Fruit fly (Drosophila melanogaster) whole organism, wandering third instar larva: ENCODE results near the gene Pak3.

Experiments
- Abd-B ChIP-seq: fragments of >200 bp; optimal IDR thresholded peaks from 2 replicates; lab custom pipeline; 2017; ENCODE audit warnings: missing biosample characterization, missing genetic modification characterization
- CG32264 ChIP-seq: fragments of 200-800 bp; sonication (Bioruptor generic); optimal IDR thresholded peaks from 2 replicates; lab custom pipeline; 2016; ENCODE audit warnings: missing biosample characterization, missing genetic modification characterization
- CG9705 ChIP-seq: fragments of 200-800 bp; sonication (Bioruptor generic); optimal IDR thresholded peaks from 2 replicates; lab custom pipeline; 2018; ENCODE audit warnings: missing biosample characterization, mild to moderate bottlenecking, missing genetic modification characterization
- CrebA ChIP-seq: fragments of 200-800 bp; sonication (Bioruptor generic); optimal IDR thresholded peaks from 2 replicates; lab custom pipeline; 2016; ENCODE audit warnings: missing biosample characterization, mild to moderate bottlenecking, missing genetic modification characterization, borderline replicate concordance
- Dfd ChIP-seq: fragments of >200 bp; optimal IDR thresholded peaks from 2 replicates; lab custom pipeline; 2017; ENCODE audit warnings: missing biosample characterization, missing genetic modification characterization
- Dif ChIP-seq: fragments of 200-275, 200-300 bp; sonication (Bioruptor generic); optimal IDR thresholded peaks from 2 replicates; lab custom pipeline; 2018; ENCODE audit warnings: missing biosample characterization, missing genetic modification characterization; ENCODE audit not compliant: partially characterized antibody
- GATAd ChIP-seq: sonication (Bioruptor generic); optimal IDR thresholded peaks from 2 replicates; lab custom pipeline; 2016; ENCODE audit warnings: missing biosample characterization, missing genetic modification characterization
- HLH106 ChIP-seq: fragments of 200-800 bp; optimal IDR thresholded peaks from 3 replicates; lab custom pipeline; 2019; ENCODE audit warnings: missing biosample characterization, mild to moderate bottlenecking, missing genetic modification characterization, moderate library complexity
- Hnf4 ChIP-seq: fragments of 200-800 bp; sonication (Bioruptor generic); optimal IDR thresholded peaks from 2 replicates; lab custom pipeline; 2016; ENCODE audit warnings: missing biosample characterization, mild to moderate bottlenecking, missing genetic modification characterization
- Hr78 ChIP-seq: fragments of >200 bp; optimal IDR thresholded peaks from 2 replicates; lab custom pipeline; 2017; ENCODE audit warnings: missing biosample characterization, missing genetic modification characterization
- Hr83 ChIP-seq: fragments of 200-300 bp; sonication (Bioruptor generic); optimal IDR thresholded peaks from 2 replicates; lab custom pipeline; 2016; ENCODE audit warnings: missing biosample characterization, mild to moderate bottlenecking, missing genetic modification characterization, moderate library complexity; ENCODE audit not compliant: poor library complexity, severe bottlenecking
- Jra ChIP-seq: sonication (Bioruptor generic); optimal IDR thresholded peaks from 2 replicates; lab custom pipeline; 2016; ENCODE audit warnings: missing biosample characterization, missing genetic modification characterization
- Mio ChIP-seq: sonication (Bioruptor generic); optimal IDR thresholded peaks from 2 replicates; lab custom pipeline; 2016; ENCODE audit warnings: missing biosample characterization, missing genetic modification characterization
- Myc ChIP-seq: fragments of >200 bp; optimal IDR thresholded peaks from 2 replicates; lab custom pipeline; 2017
- N ChIP-seq: fragments of >200 bp; optimal IDR thresholded peaks from 2 replicates; lab custom pipeline; 2018; ENCODE audit warnings: missing biosample characterization, missing external identifiers, missing genetic modification characterization
- OdsH ChIP-seq: fragments of 200-800 bp; sonication (Bioruptor generic); optimal IDR thresholded peaks from 2 replicates; lab custom pipeline; 2016; ENCODE audit warnings: missing biosample characterization, mild to moderate bottlenecking, missing genetic modification characterization
- Rel ChIP-seq, 2 experiments: fragments of 200-800 bp; sonication (Bioruptor generic) in 1 of 2; optimal IDR thresholded peaks; 2 replicates in 1 of 2; 3 replicates in 1 of 2; lab custom pipeline; 2016 to 2019; ENCODE audit warnings: mild to moderate bottlenecking in 2 of 2, missing biosample characterization in 2 of 2, missing genetic modification characterization in 2 of 2, moderate library complexity in 1 of 2
- Sp1 ChIP-seq: fragments of 200-800 bp; sonication (Bioruptor generic); optimal IDR thresholded peaks from 3 replicates; lab custom pipeline; 2019; ENCODE audit warnings: missing biosample characterization, mild to moderate bottlenecking, missing genetic modification characterization, moderate library complexity
- Vsx2 ChIP-seq: fragments of 200-300, 225-300 bp; sonication (Bioruptor generic); optimal IDR thresholded peaks from 2 replicates; lab custom pipeline; 2018; ENCODE audit warnings: missing biosample characterization, missing genetic modification characterization; ENCODE audit not compliant: partially characterized antibody
- br ChIP-seq: fragments of 200-800 bp; sonication (Bioruptor generic); optimal IDR thresholded peaks from 2 replicates; lab custom pipeline; 2016; ENCODE audit warnings: missing biosample characterization, missing genetic modification characterization
- brk ChIP-seq: fragments of 200-800 bp; sonication (Bioruptor generic); optimal IDR thresholded peaks from 2 replicates; lab custom pipeline; 2016; ENCODE audit warnings: missing biosample characterization, mild to moderate bottlenecking, missing genetic modification characterization
- dl ChIP-seq, 2 experiments: fragments of 175-275, 200-275 bp in 1 of 2; fragments of 200-275 bp in 1 of 2; sonication (Bioruptor generic); optimal IDR thresholded peaks; lab custom pipeline; 2018; ENCODE audit warnings: mild to moderate bottlenecking in 2 of 2, missing biosample characterization in 2 of 2, missing genetic modification characterization in 2 of 2, moderate library complexity in 2 of 2; ENCODE audit not compliant: partially characterized antibody in 2 of 2, insufficient read depth in 1 of 2
- dmrt93B ChIP-seq: fragments of 200-800 bp; sonication (Bioruptor generic); optimal IDR thresholded peaks from 2 replicates; lab custom pipeline; 2018; ENCODE audit warnings: missing biosample characterization, mild to moderate bottlenecking, missing genetic modification characterization
- dsf ChIP-seq: sonication (Bioruptor generic); optimal IDR thresholded peaks from 2 replicates; lab custom pipeline; 2016; ENCODE audit warnings: missing biosample characterization, missing genetic modification characterization, borderline replicate concordance
- ey ChIP-seq: fragments of 200-800 bp; sonication (Bioruptor generic); optimal IDR thresholded peaks from 2 replicates; lab custom pipeline; 2016; ENCODE audit warnings: missing biosample characterization, missing genetic modification characterization
- foxo ChIP-seq, 2 experiments: fragments of 200-800 bp; sonication (Bioruptor generic); optimal IDR thresholded peaks; 2 replicates in 1 of 2; 3 replicates in 1 of 2; lab custom pipeline; 2016 to 2017; ENCODE audit warnings: missing biosample characterization in 2 of 2, missing genetic modification characterization in 2 of 2
- fru ChIP-seq: fragments of 200-800 bp; sonication (Bioruptor generic); optimal IDR thresholded peaks from 3 replicates; lab custom pipeline; 2016; ENCODE audit warnings: missing biosample characterization, mild to moderate bottlenecking, missing genetic modification characterization
- h ChIP-seq: fragments of 200-800 bp; sonication (Bioruptor generic); optimal IDR thresholded peaks from 3 replicates; lab custom pipeline; 2016; ENCODE audit warnings: missing biosample characterization, mild to moderate bottlenecking, missing genetic modification characterization
- jim ChIP-seq: fragments of 175-275, 200-325 bp; sonication (Bioruptor generic); optimal IDR thresholded peaks from 2 replicates; lab custom pipeline; 2016; ENCODE audit warnings: missing biosample characterization, mild to moderate bottlenecking, missing genetic modification characterization
- lola ChIP-seq: fragments of >200 bp; optimal IDR thresholded peaks from 2 replicates; lab custom pipeline; 2017; ENCODE audit warnings: missing biosample characterization, missing genetic modification characterization
- pan ChIP-seq: fragments of >200 bp; optimal IDR thresholded peaks from 2 replicates; lab custom pipeline; 2017
- psq ChIP-seq: fragments of 200-800 bp; sonication (Bioruptor generic); optimal IDR thresholded peaks from 3 replicates; lab custom pipeline; 2017; ENCODE audit warnings: missing biosample characterization, mild to moderate bottlenecking, missing genetic modification characterization, moderate library complexity
- rgr ChIP-seq: fragments of 200-800 bp; sonication (Bioruptor generic); optimal IDR thresholded peaks from 3 replicates; lab custom pipeline; 2016; ENCODE audit warnings: missing biosample characterization, mild to moderate bottlenecking, missing genetic modification characterization
- sage ChIP-seq: fragments of 200-800 bp; sonication (Bioruptor generic); optimal IDR thresholded peaks from 2 replicates; lab custom pipeline; 2016; ENCODE audit warnings: missing biosample characterization, mild to moderate bottlenecking, missing genetic modification characterization
- sv ChIP-seq: fragments of 200-800 bp; sonication (Bioruptor generic); optimal IDR thresholded peaks from 3 replicates; lab custom pipeline; 2016; ENCODE audit warnings: missing biosample characterization, missing genetic modification characterization
- tai ChIP-seq: sonication (Bioruptor generic); optimal IDR thresholded peaks from 2 replicates; lab custom pipeline; 2016; ENCODE audit warnings: missing biosample characterization, missing genetic modification characterization
- usp ChIP-seq: fragments of >200 bp; optimal IDR thresholded peaks from 2 replicates; lab custom pipeline; 2017; ENCODE audit warnings: missing biosample characterization, missing genetic modification characterization
- woc ChIP-seq: sonication (Bioruptor generic); optimal IDR thresholded peaks from 2 replicates; lab custom pipeline; 2016; ENCODE audit warnings: missing biosample characterization, mild to moderate bottlenecking, missing genetic modification characterization

Pak3 gene

dm6 chr3R:16453597-16453996, at the start of gene Pak3:
Gene Pak3, minus strand, starts transcription at chr3R:16453821.
- no peak for TF ChIP-seq Rel (GFP tag; optimal IDR thresholded peaks at IDR 0.05; lab: Kevin White, UChicago)
- TF ChIP-seq Rel (tag; optimal IDR thresholded peaks at IDR 0.05; lab: Kevin White, UChicago), result peak; percentile 8
- no peak for TF ChIP-seq Abd-B
- TF ChIP-seq Hr83 (GFP tag; lab: Kevin White, UChicago), result peak; percentile 58
- peak; percentile 48 for TF ChIP-seq Vsx2 (GFP tag; lab: Kevin White, UChicago)
- no peak for TF ChIP-seq Dif (GFP tag; lab: Kevin White, UChicago)
- TF ChIP-seq CG9705, result no peak
- TF ChIP-seq OdsH (GFP tag; lab: Kevin White, UChicago), result no peak
- TF ChIP-seq dl (GFP tag; optimal IDR thresholded peaks at IDR 0.05; lab: Kevin White, UChicago; ENCODE audit: insufficient read depth in 1 of 2, partially characterized antibody in 2 of 2), result no peak

- TF ChIP-seq Vsx2 (GFP tag; lab: Kevin White, UChicago) (peak; percentile 10), rgr (GFP tag; lab: Kevin White, UChicago) (no peak), ey (no peak), psq (GFP tag; lab: Kevin White, UChicago) (peak; percentile 60), br (GFP tag; lab: Kevin White, UChicago) (no peak), woc (GFP tag; lab: Kevin White, UChicago) (no peak)
- TF ChIP-seq, all 38 proteins: peak for 2
Measured at dm6 chr3R:16502595-16503305, 49.1 kb upstream of the Pak3 start, which contains the start of gene CG42342. Gene CG42342, plus strand, starts transcription at chr3R:16502770.

- TF ChIP-seq OdsH (GFP tag; lab: Kevin White, UChicago) (peak; percentile 28), CrebA (GFP tag; lab: Kevin White, UChicago) (no peak), Dfd (GFP tag; lab: Kevin White, UChicago) (no peak), lola (GFP tag; lab: Kevin White, UChicago) (no peak), Hr83 (GFP tag; lab: Kevin White, UChicago) (no peak), Vsx2 (GFP tag; lab: Kevin White, UChicago) (peak; percentile 90), Rel (GFP tag; optimal IDR thresholded peaks at IDR 0.05; lab: Kevin White, UChicago) (no peak), Rel (tag; optimal IDR thresholded peaks at IDR 0.05; lab: Kevin White, UChicago) (no peak), pan (lab: Kevin White, UChicago) (no peak), Jra (GFP tag; lab: Kevin White, UChicago) (no peak), fru (GFP tag; lab: Kevin White, UChicago) (peak; percentile 47), br (GFP tag; lab: Kevin White, UChicago) (peak; percentile 8), h (GFP tag; lab: Kevin White, UChicago) (peak; percentile 28), N (GFP tag; lab: Kevin White, UChicago) (no peak), woc (GFP tag; lab: Kevin White, UChicago) (no peak), GATAd (no peak), jim (GFP tag; lab: Kevin White, UChicago) (no peak), Dif (GFP tag; lab: Kevin White, UChicago) (no peak), HLH106 (tag; lab: Kevin White, UChicago) (no peak), foxo (GFP tag; optimal IDR thresholded peaks at IDR 0.05; lab: Kevin White, UChicago) (peak in 1 of 2 experiments; percentile 28), Hnf4 (GFP tag; lab: Kevin White, UChicago) (peak; percentile 26), sv (GFP tag; lab: Kevin White, UChicago) (no peak), Hr78 (no peak), psq (GFP tag; lab: Kevin White, UChicago) (no peak), ey (peak; percentile 16), Sp1 (GFP tag; lab: Kevin White, UChicago) (no peak), CG9705 (no peak), CG32264 (GFP tag; lab: Kevin White, UChicago) (no peak), rgr (GFP tag; lab: Kevin White, UChicago) (peak; percentile 40), dmrt93B (GFP tag; lab: Kevin White, UChicago) (no peak), Abd-B (no peak), Myc (lab: Kevin White, UChicago) (no peak), sage (GFP tag; lab: Kevin White, UChicago) (no peak), tai (GFP tag; lab: Kevin White, UChicago) (no peak), Mio (no peak), dsf (GFP tag; lab: Kevin White, UChicago) (no peak), brk (GFP tag; lab: Kevin White, UChicago) (no peak), dl (GFP tag; optimal IDR thresholded peaks at IDR 0.05; lab: Kevin White, UChicago; ENCODE audit: insufficient read depth in 1 of 2, partially characterized antibody in 2 of 2) (no peak), usp (GFP tag; lab: Kevin White, UChicago) (no peak)
- TF ChIP-seq, all 38 proteins: peak for 9
Measured at dm6 chr3R:16500919-16501851, 47.6 kb upstream of the Pak3 start, which contains the start of gene Decay. Gene Decay, minus strand, starts transcription at chr3R:16501050.
